Worm (Caenorhabditis elegans): ENCODE data around the gene ZK262.19.
A peak's percentile ranks its signal among the peaks of the same experiment; 100 is the strongest.

The ZK262.19 gene

ce11 chrV:18425544-18425943 is at the start of gene ZK262.19:
Gene ZK262.19 (minus strand): TSS chrV:18425644.
- TF ChIP-seq C04F5.9 (tag; optimal IDR thresholded peaks at IDR 0.05) = no peak
- TF ChIP-seq unc-130 (tag; optimal IDR thresholded peaks at IDR 0.05) = no peak
- TF ChIP-seq nhr-76 (tag; optimal IDR thresholded peaks at IDR 0.05) = no peak
- TF ChIP-seq grh-1 (GFP tag; IDR thresholded peaks at IDR 0.05) = no peak
- TF ChIP-seq pax-3 (tag; optimal IDR thresholded peaks at IDR 0.05) = no peak
- TF ChIP-seq dsc-1 (tag; optimal IDR thresholded peaks at IDR 0.05) = no peak
- TF ChIP-seq isw-1 (GFP tag; IDR thresholded peaks at IDR 0.05) = no peak
- TF ChIP-seq nhr-90 (tag; optimal IDR thresholded peaks at IDR 0.05; ENCODE audit: poor library complexity) = no peak
- no peak for TF ChIP-seq sup-37 (GFP tag; optimal IDR thresholded peaks at IDR 0.05)
- TF ChIP-seq mef-2 (tag; optimal IDR thresholded peaks at IDR 0.05) = no peak
- no peak for TF ChIP-seq zag-1 (tag; optimal IDR thresholded peaks at IDR 0.05)
- TF ChIP-seq fkh-4 (tag; optimal IDR thresholded peaks at IDR 0.05; ENCODE audit: borderline replicate concordance) = no peak
- TF ChIP-seq aha-1 (tag; optimal IDR thresholded peaks at IDR 0.05) = no peak
- no peak for TF ChIP-seq xbp-1 (tag; optimal IDR thresholded peaks at IDR 0.05)
- no peak for TF ChIP-seq nhr-47 (tag; optimal IDR thresholded peaks at IDR 0.05)
- TF ChIP-seq unc-98 (GFP tag; IDR thresholded peaks at IDR 0.05) = no peak
- TF ChIP-seq skn-1 (tag; optimal IDR thresholded peaks at IDR 0.05) = no peak

- TF ChIP-seq fos-1 (tag; optimal IDR thresholded peaks at IDR 0.05) = no peak
- no peak for TF ChIP-seq tbx-2 (tag; optimal IDR thresholded peaks at IDR 0.05)
- no peak for TF ChIP-seq dpl-1 (GFP tag; optimal IDR thresholded peaks at IDR 0.05)
- TF ChIP-seq aha-1 (tag; optimal IDR thresholded peaks at IDR 0.05) = no peak
- TF ChIP-seq hpl-2 (GFP tag; optimal IDR thresholded peaks at IDR 0.05) = no peak
These were observed 48.8 kb upstream of the ZK262.19 start, which contains the start of gene srh-181 for ce11 chrV:18474223-18474622. Gene srh-181 (plus strand): TSS chrV:18474523.

- TF ChIP-seq egl-13 (tag; optimal IDR thresholded peaks at IDR 0.05) (no peak), elt-3 (tag; optimal IDR thresholded peaks at IDR 0.05) (no peak), ceh-88 (GFP tag; IDR thresholded peaks at IDR 0.05) (no peak), lin-13 (GFP tag; optimal IDR thresholded peaks at IDR 0.05) (no peak), hlh-4 (tag; optimal IDR thresholded peaks at IDR 0.05) (peak; percentile 41)
These were observed 48.0 kb upstream of the ZK262.19 start, which contains the start of gene srh-182 for ce11 chrV:18473415-18473814. Gene srh-182 (minus strand): TSS chrV:18473515.

- TF ChIP-seq nhr-71 (tag; optimal IDR thresholded peaks at IDR 0.05) (no peak), mdl-1 (tag; optimal IDR thresholded peaks at IDR 0.05) (no peak), snpc-4 (tag; optimal IDR thresholded peaks at IDR 0.05) (no peak), swsn-7 (tag; optimal IDR thresholded peaks at IDR 0.05) (no peak), nhr-28 (tag; optimal IDR thresholded peaks at IDR 0.05) (no peak), xbp-1 (tag; optimal IDR thresholded peaks at IDR 0.05) (no peak), elt-3 (tag; optimal IDR thresholded peaks at IDR 0.05) (no peak), nhr-11 (tag; optimal IDR thresholded peaks at IDR 0.05) (no peak), lir-3 (tag; optimal IDR thresholded peaks at IDR 0.05; ENCODE audit: poor library complexity) (no peak), sup-37 (GFP tag; optimal IDR thresholded peaks at IDR 0.05) (no peak), aly-2 (tag; optimal IDR thresholded peaks at IDR 0.05) (no peak), grh-1 (GFP tag; IDR thresholded peaks at IDR 0.05) (no peak)
These were observed 42.7 kb upstream of the ZK262.19 start, which contains the start of gene ZK228.13 for ce11 chrV:18468097-18468496. Gene ZK228.13 (minus strand): TSS chrV:18468197.

- TF ChIP-seq elt-2 (tag; optimal IDR thresholded peaks at IDR 0.05) (peak; percentile 55), ceh-63 (GFP tag; optimal IDR thresholded peaks at IDR 0.05) (no peak), pqm-1 (tag; optimal IDR thresholded peaks at IDR 0.05) (peak; percentile 6)
These were observed 37.0 kb upstream of the ZK262.19 start, which contains the start of gene ZK228.4 for ce11 chrV:18462365-18462837. Gene ZK228.4 (plus strand): TSS chrV:18462787.

All from whole organism, L1 larva.